Worm (Caenorhabditis elegans): ENCODE measurements around the gene eef-1A.1.

Gene eef-1A.1

DNA sequence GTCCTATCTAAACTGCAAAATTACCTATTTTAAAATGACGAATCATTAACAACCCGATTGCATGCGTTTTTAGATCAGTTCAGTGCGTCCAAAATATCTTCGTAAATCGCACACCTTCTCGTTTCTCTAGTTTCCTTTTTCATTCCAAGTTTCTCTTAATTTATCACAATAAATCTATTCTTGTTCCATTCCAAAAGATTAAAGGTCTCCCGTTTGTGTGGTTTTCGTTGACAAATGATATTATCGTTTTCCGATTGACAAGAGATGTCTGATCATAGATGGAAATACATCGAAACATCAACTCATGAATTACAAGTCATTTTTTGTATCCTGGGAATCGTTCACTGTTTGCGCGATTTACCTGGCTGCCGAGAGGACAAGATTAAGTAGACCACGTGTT lies 21.7 kb upstream of the eef-1A.1 start:
- TF ChIP-seq daf-19 (GFP tag; conservative IDR thresholded peaks at IDR 0.05): no peak
- TF ChIP-seq dve-1 (tag; optimal IDR thresholded peaks at IDR 0.05; ENCODE audit: insufficient read depth): no peak
- peak; percentile 7 for TF ChIP-seq hlh-11 (tag; optimal IDR thresholded peaks at IDR 0.05)
- TF ChIP-seq dmd-6 (GFP tag; IDR thresholded peaks at IDR 0.05): no peak
- no peak for TF ChIP-seq snpc-4 (tag; optimal IDR thresholded peaks at IDR 0.05)
- TF ChIP-seq nhr-6 (tag; optimal IDR thresholded peaks at IDR 0.05): no peak
- TF ChIP-seq daf-16 (GFP tag; optimal IDR thresholded peaks at IDR 0.05): no peak
- TF ChIP-seq daf-16 (tag; optimal IDR thresholded peaks at IDR 0.05): peak; percentile 5
- TF ChIP-seq mxl-3 (GFP tag; optimal IDR thresholded peaks at IDR 0.05): peak; percentile 20
- TF ChIP-seq nhr-237 (tag; optimal IDR thresholded peaks at IDR 0.05): no peak
- no peak for TF ChIP-seq Y75B8A.6 (GFP tag; IDR thresholded peaks at IDR 0.05)
- TF ChIP-seq vab-7 (GFP tag; IDR thresholded peaks at IDR 0.05): no peak
- TF ChIP-seq lin-38 (GFP tag; IDR thresholded peaks at IDR 0.05): no peak
- TF ChIP-seq mes-2 (tag; optimal IDR thresholded peaks at IDR 0.05; ENCODE audit: poor library complexity, severe bottlenecking): no peak
- no peak for TF ChIP-seq daf-12 (tag; optimal IDR thresholded peaks at IDR 0.05)
- no peak for TF ChIP-seq lin-15B (tag; optimal IDR thresholded peaks at IDR 0.05)
- peak; percentile 69 for TF ChIP-seq nhr-28 (tag; optimal IDR thresholded peaks at IDR 0.05)
- TF ChIP-seq fos-1 (tag; optimal IDR thresholded peaks at IDR 0.05): no peak
- TF ChIP-seq jun-1 (tag; optimal IDR thresholded peaks at IDR 0.05): no peak

DNA sequence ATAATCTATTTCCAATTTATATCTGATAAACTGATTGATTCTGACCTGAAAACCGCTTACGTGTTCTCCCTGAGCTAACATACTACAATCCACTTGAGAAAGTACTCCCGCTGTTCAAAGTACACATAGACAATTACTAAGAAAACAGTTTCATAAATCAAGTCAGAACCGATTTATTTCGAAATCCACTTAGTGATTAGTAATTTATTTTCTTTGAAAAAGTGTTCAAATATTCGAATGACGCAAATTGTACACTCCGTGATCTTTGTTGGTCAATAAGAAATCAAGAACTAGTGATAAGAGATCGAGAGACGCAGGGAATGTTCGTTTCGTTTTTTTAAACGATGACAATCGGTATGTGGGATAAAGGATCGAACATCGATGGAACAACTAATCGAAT lies 21.0 kb upstream of the eef-1A.1 start:
- TF ChIP-seq ZK337.2 (GFP tag; IDR thresholded peaks at IDR 0.05) (no peak), aha-1 (tag) (peak; percentile 93), daf-16 (GFP tag; optimal IDR thresholded peaks at IDR 0.05) (peak in 1 of 2 experiments; percentile 12), daf-16 (tag; optimal IDR thresholded peaks at IDR 0.05) (peak; percentile 45), F10B5.3 (tag; optimal IDR thresholded peaks at IDR 0.05) (no peak), hlh-11 (tag; optimal IDR thresholded peaks at IDR 0.05) (peak; percentile 37), dve-1 (tag; optimal IDR thresholded peaks at IDR 0.05; ENCODE audit: insufficient read depth) (peak; percentile 56), egl-43 (GFP tag; IDR thresholded peaks at IDR 0.05) (no peak), nhr-6 (tag; optimal IDR thresholded peaks at IDR 0.05) (no peak)

DNA sequence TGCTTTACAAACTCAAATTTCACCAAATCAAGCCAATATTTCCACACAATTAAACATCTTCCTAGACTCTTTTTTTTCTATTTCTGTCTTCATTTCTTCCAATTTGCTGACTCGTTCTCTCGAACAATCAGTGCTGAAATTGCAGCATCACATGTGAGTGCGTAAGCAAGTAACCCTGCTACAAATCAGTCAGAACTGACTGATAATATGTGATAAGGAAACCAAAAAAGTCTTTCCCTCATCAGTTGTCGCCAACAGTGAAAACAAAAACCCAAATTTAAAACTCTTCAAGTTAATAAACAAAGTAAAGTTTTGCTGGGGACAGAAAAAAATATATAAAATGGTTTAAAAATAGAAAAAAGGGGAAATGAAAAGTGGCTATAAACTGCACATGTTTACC lies 20.0 kb upstream of the eef-1A.1 start:
- TF ChIP-seq unc-39 (tag; optimal IDR thresholded peaks at IDR 0.05) (no peak), tag-97 (GFP tag; IDR thresholded peaks at IDR 0.05) (no peak), hlh-30 (tag; optimal IDR thresholded peaks at IDR 0.05; ENCODE audit: insufficient read depth) (peak; percentile 30), nhr-41 (GFP tag; IDR thresholded peaks at IDR 0.05) (no peak), lim-7 (GFP tag; IDR thresholded peaks at IDR 0.05) (no peak), dve-1 (tag; optimal IDR thresholded peaks at IDR 0.05; ENCODE audit: insufficient read depth) (peak; percentile 71), pqm-1 (tag; optimal IDR thresholded peaks at IDR 0.05) (peak; percentile 87), hlh-11 (tag; optimal IDR thresholded peaks at IDR 0.05) (peak; percentile 74), Y105C5A.15 (GFP tag; IDR thresholded peaks at IDR 0.05) (no peak), dmd-6 (GFP tag; IDR thresholded peaks at IDR 0.05) (peak; percentile 66), mdl-1 (tag; optimal IDR thresholded peaks at IDR 0.05) (peak in 1 of 2 experiments; percentile 16), hif-1 (tag; optimal IDR thresholded peaks at IDR 0.05) (no peak), nhr-28 (tag; optimal IDR thresholded peaks at IDR 0.05) (peak; percentile 73), nhr-77 (tag; optimal IDR thresholded peaks at IDR 0.05) (peak; percentile 47), php-3 (GFP tag; IDR thresholded peaks at IDR 0.05) (peak; percentile 24; the same call in 1 of the 2 replicates), set-16 (GFP tag; IDR thresholded peaks at IDR 0.05) (no peak), lsy-2 (tag; optimal IDR thresholded peaks at IDR 0.05) (no peak), F44E2.7 (GFP tag; IDR thresholded peaks at IDR 0.05) (no peak), daf-16 (GFP tag; optimal IDR thresholded peaks at IDR 0.05) (peak in 1 of 2 experiments; percentile 1), daf-16 (tag; optimal IDR thresholded peaks at IDR 0.05) (peak; percentile 80), fkh-10 (GFP tag; optimal IDR thresholded peaks at IDR 0.05) (no peak)
